Fruit fly (Drosophila melanogaster) whole organism, adult: ENCODE results near the gene CG6583.

Experiments used
- CG11617 ChIP-seq: fragments of 200-800 bp; sonication (Bioruptor generic); optimal IDR thresholded peaks from 2 replicates; lab custom pipeline; 2017; ENCODE audit warnings: mild to moderate bottlenecking, missing biosample characterization, missing genetic modification reagents, missing genetic modification characterization
- CG12768 ChIP-seq: fragments of 200-800 bp; sonication (Bioruptor generic); optimal IDR thresholded peaks from 2 replicates; lab custom pipeline; 2017; ENCODE audit warnings: missing biosample characterization, missing genetic modification characterization, mild to moderate bottlenecking, moderate library complexity, missing genetic modification reagents
- CG14711 ChIP-seq: fragments of 200-800 bp; sonication (Bioruptor generic); optimal IDR thresholded peaks from 2 replicates; lab custom pipeline; 2018; ENCODE audit warnings: missing biosample characterization, mild to moderate bottlenecking, missing genetic modification characterization, moderate library complexity
- CG1620 ChIP-seq: fragments of 200-800 bp; sonication (Bioruptor generic); optimal IDR thresholded peaks from 2 replicates; lab custom pipeline; 2016; ENCODE audit warnings: missing biosample characterization, missing genetic modification characterization
- Clk ChIP-seq: fragments of 200-800 bp; sonication (Bioruptor generic); optimal IDR thresholded peaks from 2 replicates; lab custom pipeline; 2017; ENCODE audit warnings: missing biosample characterization, missing genetic modification characterization
- Hr96 ChIP-seq: fragments of 200-800 bp; sonication (Bioruptor generic); optimal IDR thresholded peaks from 2 replicates; lab custom pipeline; 2016; ENCODE audit warnings: missing biosample characterization, missing genetic modification characterization
- Mnt ChIP-seq: fragments of 200-800 bp; sonication (Bioruptor generic); optimal IDR thresholded peaks from 2 replicates; lab custom pipeline; 2016; ENCODE audit warnings: missing biosample characterization, mild to moderate bottlenecking, missing genetic modification characterization
- bab1 ChIP-seq: fragments of 200-800 bp; sonication (Bioruptor generic); optimal IDR thresholded peaks from 3 replicates; lab custom pipeline; 2019; ENCODE audit warnings: missing biosample characterization, mild to moderate bottlenecking, missing genetic modification characterization, moderate library complexity
- cic ChIP-seq: fragments of 200-800 bp; sonication (Bioruptor generic); optimal IDR thresholded peaks from 2 replicates; lab custom pipeline; 2017; ENCODE audit warnings: missing biosample characterization, mild to moderate bottlenecking, missing genetic modification characterization, moderate library complexity
- cnc ChIP-seq, 2 experiments: fragments of >200 bp; optimal IDR thresholded peaks; 2 replicates each; lab custom pipeline; 2017
- kay ChIP-seq: fragments of 200-800 bp; sonication (Bioruptor generic); peaks from one replicate; lab custom pipeline; 2016; ENCODE audit warnings: missing biosample characterization, missing genetic modification characterization, borderline replicate concordance
- ovo ChIP-seq: fragments of 200-800 bp; sonication (Bioruptor generic); optimal IDR thresholded peaks from 2 replicates; lab custom pipeline; 2016; ENCODE audit warnings: missing biosample characterization, missing genetic modification characterization
- pad ChIP-seq: fragments of 200-800 bp; sonication (Bioruptor generic); optimal IDR thresholded peaks from 3 replicates; lab custom pipeline; 2017; ENCODE audit warnings: missing biosample characterization, missing genetic modification characterization, mild to moderate bottlenecking, moderate library complexity, missing genetic modification reagents
- tj ChIP-seq: fragments of 200-800 bp; sonication (Bioruptor generic); optimal IDR thresholded peaks from 3 replicates; lab custom pipeline; 2017; ENCODE audit warnings: missing biosample characterization, mild to moderate bottlenecking, missing genetic modification characterization, moderate library complexity

- TF ChIP-seq Hr96 (GFP tag; lab: Kevin White, UChicago) (no peak), CG12768 (no peak), ovo (GFP tag; lab: Kevin White, UChicago) (no peak), kay (GFP tag; lab: Kevin White, UChicago) (no peak), pad (GFP tag; lab: Kevin White, UChicago) (no peak), Clk (no peak), cnc (optimal IDR thresholded peaks at IDR 0.05; lab: Kevin White, UChicago) (no peak), tj (GFP tag; lab: Kevin White, UChicago) (no peak), Mnt (no peak), cic (GFP tag; lab: Kevin White, UChicago) (no peak), CG1620 (no peak), bab1 (GFP tag; lab: Kevin White, UChicago) (no peak), CG14711 (tag; lab: Kevin White, UChicago) (no peak), CG11617 (GFP tag; lab: Kevin White, UChicago) (no peak)
Observed at dm6 chr2L:12177621-12178020, 5.2 kb upstream of the CG6583 start, which contains the start of gene atilla.
